Fruit fly (Drosophila melanogaster) Kc167 (cell line): ENCODE data around the gene PH4alphaNE2.

Experiments
- Myc ChIP-seq: fragments of >200 bp; optimal IDR thresholded peaks from 2 replicates; lab custom pipeline; 2017; ENCODE audit warnings: missing external identifiers
- Sin3A ChIP-seq: fragments of >200 bp; optimal IDR thresholded peaks from 2 replicates; lab custom pipeline; 2018; ENCODE audit warnings: missing external identifiers
- h ChIP-seq: fragments of >200 bp; optimal IDR thresholded peaks from 3 replicates; lab custom pipeline; 2018; ENCODE audit warnings: missing external identifiers
- insv ChIP-seq: fragments of >200 bp; optimal IDR thresholded peaks from 3 replicates; lab custom pipeline; 2018; ENCODE audit warnings: missing external identifiers
- psq ChIP-seq: fragments of >200 bp; optimal IDR thresholded peaks from 2 replicates; lab custom pipeline; 2017; ENCODE audit warnings: missing external identifiers
- ttk ChIP-seq: sonication (Bioruptor generic); optimal IDR thresholded peaks from 2 replicates; lab custom pipeline; 2017; ENCODE audit warnings: missing external identifiers

PH4alphaNE2 gene

DNA sequence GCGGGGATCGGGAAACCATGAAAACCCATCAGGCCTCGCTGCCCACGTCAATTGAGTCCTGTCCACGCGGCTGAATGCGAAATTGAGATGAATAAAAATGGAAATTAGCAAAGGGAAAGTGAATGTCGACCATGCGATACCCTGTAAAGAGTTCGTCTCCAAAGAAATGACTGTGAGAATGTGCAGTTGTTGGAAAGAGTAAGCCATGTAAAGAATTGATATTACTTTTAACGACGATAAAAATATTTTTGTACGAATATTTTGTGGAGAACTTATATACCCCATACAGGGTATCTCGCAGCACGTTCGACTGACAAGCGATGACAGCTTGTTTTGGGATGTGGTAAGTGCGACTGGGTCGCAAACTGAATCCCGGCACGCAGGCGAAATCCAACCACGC is 10.8 kb downstream of the PH4alphaNE2 start:
- no peak for TF ChIP-seq Sin3A (lab: Kevin White, UChicago)
- no peak for TF ChIP-seq psq (lab: Kevin White, UChicago)
- no peak for TF ChIP-seq Myc (lab: Kevin White, UChicago)
- no peak for TF ChIP-seq h
- TF ChIP-seq insv: no peak
- no peak for TF ChIP-seq ttk (lab: Kevin White, UChicago)

DNA sequence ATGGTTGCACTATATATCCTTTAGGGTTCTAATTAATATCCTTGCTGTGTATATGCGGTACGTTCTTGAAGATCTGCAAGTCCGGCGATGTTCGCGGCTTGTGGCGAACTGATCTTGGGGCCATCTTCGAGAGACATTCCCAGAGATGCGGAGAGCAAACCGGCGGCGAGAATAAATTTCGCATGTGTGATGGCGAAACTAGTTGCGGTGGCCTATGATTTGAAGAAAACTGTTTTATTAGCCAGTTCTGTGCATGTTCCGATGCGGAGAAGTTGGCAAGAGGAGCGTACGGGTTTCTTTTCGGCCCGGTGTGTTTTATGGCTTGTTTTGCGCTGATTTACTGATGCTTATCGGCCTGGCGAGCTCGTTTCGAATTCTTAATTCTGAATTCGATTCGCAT is 11.8 kb downstream of the PH4alphaNE2 start, which contains the start of gene PH4alphaNE1:
PH4alphaNE1 (minus strand) TSS at position 101 of the 400 bp plus-strand sequence.
- TF ChIP-seq psq (lab: Kevin White, UChicago): no peak
- TF ChIP-seq insv: no peak
- TF ChIP-seq Sin3A (lab: Kevin White, UChicago): no peak
- no peak for TF ChIP-seq h
- TF ChIP-seq ttk (lab: Kevin White, UChicago): no peak
- no peak for TF ChIP-seq Myc (lab: Kevin White, UChicago)

DNA sequence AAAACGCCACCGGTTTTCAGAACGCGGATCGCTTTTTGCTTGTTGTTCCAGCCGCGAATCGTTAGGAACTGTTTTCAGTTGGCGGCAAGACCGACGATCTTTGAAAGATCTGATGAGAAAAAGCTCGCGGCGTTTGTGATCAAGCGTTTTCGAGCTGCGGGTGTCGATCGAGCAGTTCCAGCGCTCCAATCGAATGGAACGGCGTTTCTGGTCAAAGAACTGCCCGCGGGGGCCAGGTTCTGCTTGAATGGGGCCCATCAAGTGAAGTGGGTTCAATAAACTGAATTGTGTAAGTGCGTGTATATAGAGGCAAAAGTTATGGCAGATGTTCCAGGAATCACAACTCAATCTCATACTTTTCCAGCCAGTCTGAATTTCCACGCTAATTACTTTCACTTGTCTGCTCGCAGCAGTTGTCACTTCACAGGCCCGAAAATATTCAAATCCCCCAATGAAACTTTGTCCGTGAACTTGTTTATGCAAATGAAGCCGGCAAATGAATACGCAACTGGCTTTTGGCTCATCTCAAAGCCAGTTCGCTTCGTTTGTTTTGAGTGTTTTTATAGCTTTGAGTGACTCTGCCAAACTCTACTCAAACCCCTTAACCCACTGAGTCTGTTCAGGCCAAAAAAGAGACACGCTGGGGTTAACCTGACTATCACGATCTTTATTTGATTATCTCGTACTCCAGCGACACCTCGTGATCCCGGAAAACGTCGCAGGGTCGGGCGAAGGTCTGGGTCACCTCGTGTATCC is 15.7 kb downstream of the PH4alphaNE2 start, which contains the start of gene PH4alphaMP:
PH4alphaMP (minus strand) TSS at position 51 of the 756 bp plus-strand sequence.
- no peak for TF ChIP-seq psq (lab: Kevin White, UChicago)
- TF ChIP-seq insv: no peak
- no peak for TF ChIP-seq Sin3A (lab: Kevin White, UChicago)
- no peak for TF ChIP-seq h
- TF ChIP-seq ttk (lab: Kevin White, UChicago): no peak
- no peak for TF ChIP-seq Myc (lab: Kevin White, UChicago)

DNA sequence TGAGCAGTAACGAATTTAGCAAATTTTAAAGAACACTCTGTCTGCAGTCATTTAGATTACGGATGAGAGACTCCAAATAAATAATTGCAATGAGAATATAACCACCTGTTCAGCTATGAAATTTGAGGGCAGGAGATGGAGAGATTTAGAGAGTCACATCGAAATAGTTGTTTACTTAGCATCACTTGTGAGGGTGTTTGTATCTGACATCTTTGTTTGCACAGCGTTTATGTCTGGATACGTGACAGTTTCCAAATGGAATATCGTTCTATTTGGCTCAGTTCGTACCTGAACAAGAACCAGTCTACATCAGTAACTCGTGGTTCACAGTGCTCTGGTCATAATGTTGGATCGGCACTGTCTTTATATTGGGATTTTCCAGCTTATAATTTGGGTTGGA is 22.2 kb downstream of the PH4alphaNE2 start, which contains the start of gene PH4alphaSG2:
PH4alphaSG2 (plus strand) TSS at position 278 of the 400 bp plus-strand sequence.
- TF ChIP-seq Myc (lab: Kevin White, UChicago): no peak
- no peak for TF ChIP-seq Sin3A (lab: Kevin White, UChicago)
- no peak for TF ChIP-seq psq (lab: Kevin White, UChicago)
- no peak for TF ChIP-seq ttk (lab: Kevin White, UChicago)
- no peak for TF ChIP-seq insv
- TF ChIP-seq h: no peak

DNA sequence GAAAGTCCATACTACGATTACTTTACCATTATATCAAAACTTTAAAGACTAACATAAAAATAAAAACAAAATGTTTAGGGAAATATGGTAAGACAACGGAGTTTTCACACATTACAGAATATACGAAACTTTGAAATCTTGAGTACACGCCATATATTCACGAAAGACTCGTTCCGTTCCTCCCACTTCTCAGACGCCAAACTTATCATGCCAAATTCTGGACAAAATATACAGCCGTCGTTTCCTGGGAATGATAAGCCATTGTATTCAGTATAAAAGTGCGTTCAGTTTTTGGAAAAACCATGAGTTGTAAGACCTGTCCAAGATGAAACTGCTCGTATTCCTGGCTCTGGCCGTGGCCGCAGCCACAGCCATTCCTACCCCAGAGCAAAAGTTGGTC is 23.4 kb downstream of the PH4alphaNE2 start, which contains the start of gene Jon99Fi:
Jon99Fi (plus strand) TSS at position 301 of the 400 bp plus-strand sequence.
- no peak for TF ChIP-seq insv
- no peak for TF ChIP-seq ttk (lab: Kevin White, UChicago)
- no peak for TF ChIP-seq Myc (lab: Kevin White, UChicago)
- no peak for TF ChIP-seq h
- TF ChIP-seq Sin3A (lab: Kevin White, UChicago): no peak
- TF ChIP-seq psq (lab: Kevin White, UChicago): no peak

DNA sequence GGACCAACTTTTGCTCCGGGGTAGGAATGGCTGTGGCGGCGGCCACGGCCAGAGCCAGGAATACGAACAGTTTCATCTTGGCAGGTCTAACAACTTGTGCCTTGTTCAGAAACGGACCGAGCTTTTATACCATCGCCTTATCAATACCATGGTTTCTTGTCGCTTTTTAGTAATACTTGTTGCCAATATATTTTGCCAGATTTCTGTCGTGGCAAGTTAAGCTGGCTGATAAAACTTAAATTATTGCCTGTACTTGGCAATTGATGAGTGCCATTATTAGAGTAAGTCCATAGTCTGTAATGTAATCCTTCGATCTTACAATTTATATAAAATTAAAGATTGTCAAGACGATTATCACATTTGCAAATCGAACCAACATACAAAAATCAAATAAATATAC is 24.2 kb downstream of the PH4alphaNE2 start, which contains the start of gene Jon99Fii:
Jon99Fii (minus strand) TSS at position 101 of the 400 bp plus-strand sequence.
- TF ChIP-seq psq (lab: Kevin White, UChicago) (no peak), insv (no peak), Myc (lab: Kevin White, UChicago) (no peak), h (no peak), Sin3A (lab: Kevin White, UChicago) (no peak), ttk (lab: Kevin White, UChicago) (no peak)

DNA sequence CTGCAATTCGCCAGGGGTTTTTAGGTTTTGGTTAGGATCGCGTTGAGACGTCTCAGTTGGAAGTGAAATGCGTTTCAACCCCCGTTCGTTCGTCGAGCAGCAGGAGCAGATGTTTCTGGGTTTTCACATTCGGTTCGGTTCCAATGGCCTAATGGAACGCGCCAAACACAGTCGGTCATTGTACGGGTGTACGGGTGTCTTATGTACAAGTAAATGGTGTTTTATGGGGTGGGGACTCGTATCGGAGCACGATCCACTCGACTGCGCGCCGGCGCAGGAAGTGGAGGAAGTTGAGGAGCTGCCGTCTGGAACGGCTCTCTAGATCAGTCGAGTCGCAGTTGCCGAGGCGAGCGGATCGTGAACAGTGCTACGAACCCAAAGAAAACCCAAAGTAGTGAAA is 35.6 kb downstream of the PH4alphaNE2 start, which contains the start of gene spdo:
spdo (plus strand) TSS at position 318 of the 400 bp plus-strand sequence.
- TF ChIP-seq ttk (lab: Kevin White, UChicago) (no peak), Myc (lab: Kevin White, UChicago) (no peak), psq (lab: Kevin White, UChicago) (no peak), insv (no peak), h (no peak), Sin3A (lab: Kevin White, UChicago) (no peak)

DNA sequence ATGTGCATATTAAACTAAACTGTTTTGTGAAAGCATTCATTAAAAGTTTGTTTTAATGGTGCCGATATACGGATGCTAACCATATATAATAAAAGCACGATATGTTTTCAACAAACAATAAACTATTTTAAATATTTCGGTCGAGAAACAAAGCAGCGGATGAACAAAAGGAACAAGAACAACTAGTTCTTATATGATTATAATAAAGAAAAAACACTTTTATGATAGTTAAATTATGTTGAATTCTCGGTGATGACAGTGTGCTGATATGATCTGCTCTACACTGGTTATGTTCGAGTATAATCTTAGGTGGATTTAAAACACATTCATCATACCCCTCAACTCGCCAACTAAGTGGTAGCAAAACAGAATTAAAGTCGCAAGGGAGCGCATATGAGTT is 36.1 kb downstream of the PH4alphaNE2 start:
- no peak for TF ChIP-seq insv
- TF ChIP-seq ttk (lab: Kevin White, UChicago): no peak
- TF ChIP-seq Sin3A (lab: Kevin White, UChicago): no peak
- TF ChIP-seq h: no peak
- TF ChIP-seq Myc (lab: Kevin White, UChicago): no peak
- TF ChIP-seq psq (lab: Kevin White, UChicago): no peak

DNA sequence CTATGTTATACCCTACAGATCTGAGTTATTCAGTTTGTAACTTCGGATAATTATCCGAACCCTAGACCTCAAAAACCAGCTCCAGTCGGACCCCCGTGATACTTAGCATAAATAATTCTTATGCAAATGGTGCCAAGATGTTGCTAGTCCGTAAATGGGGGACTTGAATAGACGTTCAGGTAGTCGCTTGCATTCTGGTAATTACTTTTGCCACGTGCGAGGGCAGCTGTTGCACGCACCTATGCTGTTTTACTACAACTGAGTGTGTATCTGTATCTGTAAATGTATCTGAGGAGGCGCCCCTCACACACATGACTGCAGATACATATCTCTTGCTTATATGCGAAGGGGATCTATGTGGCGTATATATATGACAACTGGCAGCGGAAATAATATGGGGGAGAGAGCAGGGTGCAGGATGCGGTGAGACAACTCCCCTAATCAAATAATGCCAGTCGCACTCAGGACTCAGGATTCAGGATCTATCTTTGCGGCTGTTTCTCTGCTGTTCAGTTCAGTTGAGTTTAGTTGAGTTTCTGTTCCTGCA is 37.3 kb downstream of the PH4alphaNE2 start:
- TF ChIP-seq psq (lab: Kevin White, UChicago): no peak
- no peak for TF ChIP-seq Sin3A (lab: Kevin White, UChicago)

DNA sequence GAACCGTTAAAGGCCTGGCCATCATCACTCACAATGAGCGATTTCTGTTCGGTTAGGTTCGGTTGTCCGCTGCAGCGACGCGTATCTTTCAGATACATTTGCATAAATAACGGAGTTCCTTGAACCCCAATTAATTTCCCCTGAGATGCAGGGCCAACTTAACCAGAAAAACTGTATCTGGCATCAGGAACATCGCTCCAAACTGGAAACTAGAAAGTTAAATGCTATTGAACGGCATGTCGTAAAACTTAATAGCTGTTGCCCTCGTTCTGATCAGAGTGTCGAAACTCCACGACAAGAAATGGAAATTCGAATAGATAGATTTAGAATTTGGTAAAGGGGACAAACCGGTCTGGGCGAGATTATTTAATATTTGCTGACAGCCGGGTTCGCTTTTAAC is 39.7 kb downstream of the PH4alphaNE2 start:
- no peak for TF ChIP-seq h

DNA sequence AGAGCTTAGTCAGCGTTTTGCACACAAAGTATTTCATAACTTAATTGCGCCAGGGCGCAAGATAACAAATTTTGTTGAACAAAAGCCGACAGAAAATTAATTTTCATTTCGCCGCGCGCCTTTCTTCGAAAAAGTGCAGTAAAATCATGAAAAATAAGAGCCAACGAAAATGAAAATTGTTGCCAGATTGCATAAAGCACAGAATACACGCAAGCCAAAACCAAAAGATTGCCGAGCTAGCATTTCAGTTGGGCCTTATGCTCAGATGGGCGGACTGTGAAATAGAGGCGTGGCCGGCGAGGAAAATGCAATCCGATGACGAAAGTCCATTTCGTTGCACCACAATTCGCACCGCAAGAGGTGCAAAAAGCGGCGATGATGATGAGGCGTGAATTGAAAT is 41.3 kb downstream of the PH4alphaNE2 start:
- no peak for TF ChIP-seq Sin3A (lab: Kevin White, UChicago)
- no peak for TF ChIP-seq insv
- TF ChIP-seq ttk (lab: Kevin White, UChicago): no peak
- TF ChIP-seq Myc (lab: Kevin White, UChicago): no peak
- no peak for TF ChIP-seq h
- no peak for TF ChIP-seq psq (lab: Kevin White, UChicago)

DNA sequence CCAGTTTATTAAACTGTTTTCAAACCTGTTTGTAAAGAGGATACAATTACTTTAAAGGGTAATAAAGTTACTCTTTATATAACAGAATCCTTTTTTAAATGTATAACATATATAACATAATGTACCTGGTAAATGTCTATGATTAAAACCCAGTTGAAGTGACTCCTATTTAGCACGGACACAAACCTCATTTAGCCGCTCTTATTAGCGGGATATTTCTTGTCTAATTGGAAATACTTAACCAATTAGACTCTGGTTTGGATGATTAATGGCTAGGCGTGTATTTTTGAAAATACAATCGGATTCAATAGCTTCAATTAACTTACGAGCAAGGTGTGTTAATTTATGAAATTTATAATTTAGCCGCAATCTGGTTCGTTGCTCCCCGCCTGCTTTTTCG is 45.0 kb downstream of the PH4alphaNE2 start:
- TF ChIP-seq h (no peak), insv (no peak), psq (lab: Kevin White, UChicago) (no peak), Sin3A (lab: Kevin White, UChicago) (no peak), ttk (lab: Kevin White, UChicago) (no peak), Myc (lab: Kevin White, UChicago) (no peak)
